Fruit fly (Drosophila melanogaster) S2 (cell line): ENCODE data around the gene CG7173.

Experiments used
- CG8478 ChIP-seq: fragments of >200 bp; optimal IDR thresholded peaks from 2 replicates; lab custom pipeline; 2018
- CTCF ChIP-seq, 2 experiments: fragments of >200 bp; optimal IDR thresholded peaks; 2 replicates each; lab custom pipeline; 2018

- TF ChIP-seq CTCF (optimal IDR thresholded peaks at IDR 0.05; lab: Kevin White, UChicago) = peak in 1 of 2 experiments; percentile 1
- no peak for TF ChIP-seq CG8478 (lab: Kevin White, UChicago)
Measured at dm6 chr3L:21523059-21523836, 34.8 kb downstream of the CG7173 start, which contains the start of gene CG7611.
